Fruit fly (Drosophila melanogaster): ENCODE measurements around the gene PolA2.

PolA2 gene

dm6 chr3R:27238438-27239301 lies at the start of gene PolA2, which contains the start of gene CG31064 (continued):
- TF ChIP-seq sna (GFP tag; IDR thresholded peaks at IDR 0.05; ENCODE audit: partially characterized antibody) (peak; percentile 73; the same call in 1 of the 2 replicates), CG14014 (GFP tag; IDR thresholded peaks at IDR 0.05) (no peak), cad (GFP tag; optimal IDR thresholded peaks at IDR 0.05) (no peak), Gug (GFP tag; IDR thresholded peaks at IDR 0.05) (no peak), pb (GFP tag; optimal IDR thresholded peaks at IDR 0.05) (no peak), kay (GFP tag; optimal IDR thresholded peaks at IDR 0.05) (no peak), Deaf1 (tag; optimal IDR thresholded peaks at IDR 0.05) (no peak), CG17802 (tag; optimal IDR thresholded peaks at IDR 0.05) (no peak), dmrt99B (tag; optimal IDR thresholded peaks at IDR 0.05) (no peak), sc (optimal IDR thresholded peaks at IDR 0.05) (no peak), sc (GFP tag; optimal IDR thresholded peaks at IDR 0.05) (no peak), CG6175 (GFP tag; IDR thresholded peaks at IDR 0.05) (no peak), Sox100B (GFP tag; optimal IDR thresholded peaks at IDR 0.05) (no peak), pnt (GFP tag; optimal IDR thresholded peaks at IDR 0.05) (no peak), CG12744 (GFP tag; optimal IDR thresholded peaks at IDR 0.05) (no peak), gfzf (GFP tag; optimal IDR thresholded peaks at IDR 0.05) (peak; percentile 29), ac (GFP tag; optimal IDR thresholded peaks at IDR 0.05) (peak; percentile 71), Eip74EF (GFP tag; optimal IDR thresholded peaks at IDR 0.05) (no peak), lab (GFP tag; optimal IDR thresholded peaks at IDR 0.05) (no peak), Nf-YB (GFP tag; optimal IDR thresholded peaks at IDR 0.05) (no peak), tin (GFP tag; optimal IDR thresholded peaks at IDR 0.05) (no peak), zfh1 (GFP tag; IDR thresholded peaks at IDR 0.05) (no peak), nau (GFP tag; optimal IDR thresholded peaks at IDR 0.05) (no peak), mld (GFP tag; IDR thresholded peaks at IDR 0.05; ENCODE audit: partially characterized antibody) (peak; percentile 74; the same call in 1 of the 3 replicates), HLH4C (GFP tag; IDR thresholded peaks at IDR 0.05; ENCODE audit: partially characterized antibody) (peak; percentile 91), bowl (GFP tag; IDR thresholded peaks at IDR 0.05) (no peak), stc (GFP tag; IDR thresholded peaks at IDR 0.05) (no peak), CG10979 (tag; optimal IDR thresholded peaks at IDR 0.05) (no peak), CG17829 (tag; optimal IDR thresholded peaks at IDR 0.05) (no peak), unc-4 (GFP tag; IDR thresholded peaks at IDR 0.05; ENCODE audit: partially characterized antibody) (peak; percentile 72), oc (tag; optimal IDR thresholded peaks at IDR 0.05) (no peak), ERR (GFP tag; optimal IDR thresholded peaks at IDR 0.05) (no peak), CG17568 (GFP tag; optimal IDR thresholded peaks at IDR 0.05) (no peak), CG4360 (GFP tag; IDR thresholded peaks at IDR 0.05) (no peak), MBD-R2 (GFP tag; IDR thresholded peaks at IDR 0.05) (peak; percentile 96), CG8281 (tag; optimal IDR thresholded peaks at IDR 0.05) (peak; percentile 94), HLH54F (GFP tag; optimal IDR thresholded peaks at IDR 0.05) (no peak), row (GFP tag; IDR thresholded peaks at IDR 0.05) (peak; percentile 46; the same call in 1 of the 3 replicates), ase (GFP tag; IDR thresholded peaks at IDR 0.05) (no peak), Med (GFP tag) (peak; percentile 88), CG8765 (GFP tag; IDR thresholded peaks at IDR 0.05) (no peak), HLHmδ (GFP tag; optimal IDR thresholded peaks at IDR 0.05) (peak; percentile 55), unpg (GFP tag; optimal IDR thresholded peaks at IDR 0.05) (no peak), h (optimal IDR thresholded peaks at IDR 0.05) (no peak), Tbp (GFP tag; optimal IDR thresholded peaks at IDR 0.05) (no peak), YL-1 (GFP tag; optimal IDR thresholded peaks at IDR 0.05) (peak; percentile 49), bsh (GFP tag; optimal IDR thresholded peaks at IDR 0.05) (no peak), CG14441 (GFP tag; IDR thresholded peaks at IDR 0.05) (no peak), btn (GFP tag; optimal IDR thresholded peaks at IDR 0.05) (no peak), slou (GFP tag; optimal IDR thresholded peaks at IDR 0.05) (no peak)

Measured in whole organism, embryonic.